Worm (Caenorhabditis elegans) whole organism, early embryonic: ENCODE results near the gene F46B3.1.

Source experiments
- aly-1 ChIP-seq: sonication (generic microtip); optimal IDR thresholded peaks from 2 replicates; lab custom pipeline; 2016; ENCODE audit warnings: missing genetic modification characterization, missing compliant biosample characterization
- ama-1 ChIP-seq: fragments of 150-350 bp; optimal IDR thresholded peaks from 2 replicates; lab custom pipeline; 2014
- ceh-13 ChIP-seq: fragments of 200-800 bp; sonication (Bioruptor generic); optimal IDR thresholded peaks from 2 replicates; lab custom pipeline; 2018; ENCODE audit warnings: mild to moderate bottlenecking, missing genetic modification characterization, missing compliant biosample characterization
- ets-7 ChIP-seq: sonication (generic microtip); optimal IDR thresholded peaks from 2 replicates; lab custom pipeline; 2016; ENCODE audit warnings: missing genotype, missing genetic modification characterization, missing compliant biosample characterization
- hmbx-1 ChIP-seq: sonication (generic microtip); optimal IDR thresholded peaks from 2 replicates; lab custom pipeline; 2016; ENCODE audit warnings: mild to moderate bottlenecking, missing genetic modification characterization, missing compliant biosample characterization
- pes-1 ChIP-seq: fragments of 200-800 bp; sonication (Bioruptor generic); IDR thresholded peaks from 2 replicates; pipeline ENCODE4 v1.3.6; 2022; ENCODE audit warnings: missing genetic modification reagents, missing genetic modification characterization, missing compliant biosample characterization

DNA sequence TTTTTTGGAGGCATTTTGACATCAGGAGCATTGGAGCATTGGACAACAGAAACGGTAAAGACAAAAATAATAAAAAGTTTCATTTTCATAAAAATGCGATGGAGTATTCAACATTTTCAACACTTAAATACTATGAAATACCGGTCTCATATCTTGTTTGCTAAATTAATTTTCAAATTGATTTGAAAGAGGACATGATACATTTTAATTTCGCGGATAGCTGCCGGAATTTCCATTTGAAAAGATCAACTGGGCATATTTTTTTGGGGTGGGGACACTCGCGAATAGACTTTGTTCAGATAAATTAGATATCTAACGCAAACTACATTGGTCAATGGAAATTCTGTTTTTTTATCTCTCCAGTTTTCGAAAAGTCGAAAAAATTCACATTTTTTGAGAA is 2.2 kb downstream of the F46B3.1 start, which contains the start of gene F26F2.10:
- TF ChIP-seq pes-1 (GFP tag; lab: Robert Waterston, UW), result no peak
- TF ChIP-seq aly-1 (tag; lab: Kevin White, UChicago), result no peak
- no peak for TF ChIP-seq ama-1
- no peak for TF ChIP-seq ceh-13 (GFP tag; lab: Kevin White, UChicago)
- no peak for TF ChIP-seq ets-7 (tag; lab: Kevin White, UChicago)
- no peak for TF ChIP-seq hmbx-1 (tag; lab: Kevin White, UChicago)
